Fruit fly (Drosophila melanogaster): ENCODE data around the gene ND-ASHI.

The ND-ASHI gene

DNA sequence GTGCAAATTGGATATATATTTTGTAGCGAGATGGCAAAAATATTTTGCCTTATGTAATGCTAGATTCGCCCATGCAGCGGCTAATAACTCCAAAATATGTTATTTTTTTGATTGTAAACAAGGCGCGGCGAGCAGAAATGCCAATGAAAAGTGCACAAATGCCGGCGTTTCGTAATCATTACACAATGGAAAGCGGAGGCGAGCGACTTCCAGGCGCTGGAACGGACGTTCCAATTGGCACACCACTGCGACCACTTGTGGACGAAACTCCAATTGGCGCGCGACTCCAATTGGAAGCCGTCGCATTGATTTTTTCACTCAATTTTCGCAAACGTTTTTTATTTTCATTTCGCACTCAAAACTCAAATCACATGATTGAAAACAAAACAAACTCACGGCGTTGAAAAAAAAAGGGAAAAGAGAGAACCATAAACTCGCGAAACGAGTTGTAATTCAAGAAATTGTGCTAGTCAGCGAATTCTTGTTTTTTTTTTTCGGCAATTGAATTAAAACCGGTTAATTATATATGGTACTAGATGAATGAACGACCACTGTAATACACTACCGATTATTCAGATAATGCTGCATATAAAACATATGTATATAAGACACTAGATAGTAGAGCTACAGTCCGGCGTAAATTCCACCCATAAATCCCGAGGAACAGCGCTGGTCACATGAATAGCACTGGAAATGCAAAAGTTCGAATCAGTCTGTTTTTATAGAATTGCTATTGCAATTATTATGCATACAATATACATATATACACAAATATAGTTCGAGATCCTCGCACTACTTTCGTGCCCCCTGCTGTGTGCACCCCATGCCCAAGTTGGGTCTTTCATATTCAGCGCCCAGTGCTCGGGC lies at the start of gene ND-ASHI (continued):
- TF ChIP-seq sim (GFP tag; IDR thresholded peaks at IDR 0.05) = peak; percentile 77
- peak; percentile 76 for TF ChIP-seq E2f2 (GFP tag; IDR thresholded peaks at IDR 0.05)
- TF ChIP-seq bcd (GFP tag; optimal IDR thresholded peaks at IDR 0.05) = peak; percentile 95
- peak; percentile 98 for TF ChIP-seq CG11696 (GFP tag; IDR thresholded peaks at IDR 0.05)
- peak; percentile 93 for TF ChIP-seq CG13775 (GFP tag; optimal IDR thresholded peaks at IDR 0.05)
- TF ChIP-seq sr (GFP tag; IDR thresholded peaks at IDR 0.05) = peak; percentile 90
- TF ChIP-seq dan (GFP tag; IDR thresholded peaks at IDR 0.05) = peak; percentile 74
- peak; percentile 95 for TF ChIP-seq ind (GFP tag; optimal IDR thresholded peaks at IDR 0.05)
- TF ChIP-seq CG32532 (GFP tag; IDR thresholded peaks at IDR 0.05) = peak; percentile 99
- peak; percentile 93 for TF ChIP-seq gcm2 (GFP tag; optimal IDR thresholded peaks at IDR 0.05)
- no peak for TF ChIP-seq tll (GFP tag; optimal IDR thresholded peaks at IDR 0.05)
- TF ChIP-seq phol (tag; optimal IDR thresholded peaks at IDR 0.05) = peak; percentile 87
- TF ChIP-seq Mes4 (GFP tag; optimal IDR thresholded peaks at IDR 0.05) = peak; percentile 84
- peak; percentile 99 for TF ChIP-seq CG14441 (GFP tag; IDR thresholded peaks at IDR 0.05)
- TF ChIP-seq eve (GFP tag; optimal IDR thresholded peaks at IDR 0.05) = no peak
- peak; percentile 88 for TF ChIP-seq dimm (GFP tag; IDR thresholded peaks at IDR 0.05)
- peak in 1 of 2 experiments; percentile 49 for TF ChIP-seq crp (GFP tag; optimal IDR thresholded peaks at IDR 0.05)
- TF ChIP-seq pum (GFP tag; optimal IDR thresholded peaks at IDR 0.05) = peak; percentile 80
- TF ChIP-seq CrebB (tag; optimal IDR thresholded peaks at IDR 0.05) = peak; percentile 95
- no peak for TF ChIP-seq CG15479 (GFP tag; optimal IDR thresholded peaks at IDR 0.05)
- TF ChIP-seq lbe (GFP tag; optimal IDR thresholded peaks at IDR 0.05) = peak; percentile 93
- peak; percentile 84 for TF ChIP-seq CG3407 (GFP tag; optimal IDR thresholded peaks at IDR 0.05)
- peak; percentile 78 for TF ChIP-seq CG10565 (GFP tag; optimal IDR thresholded peaks at IDR 0.05)
- TF ChIP-seq nerfin-2 (GFP tag; IDR thresholded peaks at IDR 0.05; ENCODE audit: partially characterized antibody) = no peak
- peak; percentile 74 for TF ChIP-seq en (GFP tag; optimal IDR thresholded peaks at IDR 0.05)
- TF ChIP-seq Neu2 (GFP tag; optimal IDR thresholded peaks at IDR 0.05; ENCODE audit: borderline replicate concordance) = peak; percentile 43
- TF ChIP-seq CG6254 (GFP tag; optimal IDR thresholded peaks at IDR 0.05) = peak; percentile 90
- peak; percentile 97 for TF ChIP-seq CG11456 (GFP tag; IDR thresholded peaks at IDR 0.05)
- TF ChIP-seq CG17359 (tag; optimal IDR thresholded peaks at IDR 0.05) = peak; percentile 95
- peak; percentile 80 for TF ChIP-seq CG8359 (GFP tag; optimal IDR thresholded peaks at IDR 0.05; ENCODE audit: borderline replicate concordance)
- no peak for TF ChIP-seq CG2129 (GFP tag; IDR thresholded peaks at IDR 0.05; ENCODE audit: partially characterized antibody)
- peak; percentile 92 for TF ChIP-seq CoRest (tag; optimal IDR thresholded peaks at IDR 0.05)
- peak; percentile 92 for TF ChIP-seq CG6175 (GFP tag; IDR thresholded peaks at IDR 0.05)
- TF ChIP-seq gsb-n (tag; optimal IDR thresholded peaks at IDR 0.05) = peak; percentile 84
- TF ChIP-seq hbn (GFP tag; IDR thresholded peaks at IDR 0.05; ENCODE audit: partially characterized antibody) = no peak
- peak; percentile 86 for TF ChIP-seq Sox100B (GFP tag; optimal IDR thresholded peaks at IDR 0.05)
- peak; percentile 74 for TF ChIP-seq CG2202 (tag; optimal IDR thresholded peaks at IDR 0.05)
- TF ChIP-seq CG7745 (tag; optimal IDR thresholded peaks at IDR 0.05) = no peak
- peak; percentile 85 for TF ChIP-seq CG16863 (GFP tag; optimal IDR thresholded peaks at IDR 0.05)
- peak; percentile 81; the same call in 2 of the 3 replicates for TF ChIP-seq jigr1 (GFP tag; IDR thresholded peaks at IDR 0.05)
- peak; percentile 85 for TF ChIP-seq sima (GFP tag; optimal IDR thresholded peaks at IDR 0.05)
- no peak for TF ChIP-seq knrl (GFP tag; IDR thresholded peaks at IDR 0.05; ENCODE audit: partially characterized antibody)
- peak; percentile 92 for TF ChIP-seq CG11093 (GFP tag; IDR thresholded peaks at IDR 0.05)
- TF ChIP-seq amos (GFP tag; IDR thresholded peaks at IDR 0.05; ENCODE audit: partially characterized antibody) = no peak
- peak; percentile 99 for TF ChIP-seq CG12769 (tag; optimal IDR thresholded peaks at IDR 0.05)
- peak; percentile 93 for TF ChIP-seq CG1647 (GFP tag; optimal IDR thresholded peaks at IDR 0.05)
- peak; percentile 90 for TF ChIP-seq maf-S (GFP tag; optimal IDR thresholded peaks at IDR 0.05)
- TF ChIP-seq btn (GFP tag; optimal IDR thresholded peaks at IDR 0.05) = peak; percentile 79

Measured in whole organism, embryonic.